Worm (Caenorhabditis elegans): Measurements from ENCODE around the gene srx-59.

DNA sequence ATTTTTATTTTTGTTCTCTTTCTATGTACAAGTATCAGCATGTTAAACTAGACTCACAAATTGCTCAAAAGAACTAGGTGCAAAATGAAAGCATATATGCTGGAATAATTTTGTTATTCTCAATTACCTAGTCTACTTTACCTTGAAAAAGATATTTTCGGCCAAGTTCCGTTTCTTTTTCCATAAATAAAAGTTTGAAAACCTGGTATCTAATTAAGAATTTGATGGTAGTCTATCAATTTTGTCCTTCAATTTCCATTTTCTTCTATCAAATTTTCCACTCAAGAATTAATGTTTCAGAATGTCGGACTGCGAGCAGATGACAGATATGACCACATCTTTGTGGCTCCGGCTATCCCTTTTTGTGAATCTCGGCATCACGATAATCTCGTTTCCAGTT, 32.2 kb downstream of the srx-59 start, which contains the start of gene srab-4:
- TF ChIP-seq pha-4 (tag; optimal IDR thresholded peaks at IDR 0.05) (no peak), elt-3 (tag; optimal IDR thresholded peaks at IDR 0.05) (no peak), mep-1 (tag; optimal IDR thresholded peaks at IDR 0.05) (no peak), nhr-76 (tag; optimal IDR thresholded peaks at IDR 0.05) (no peak), sptf-1 (tag; optimal IDR thresholded peaks at IDR 0.05) (no peak), blmp-1 (tag; optimal IDR thresholded peaks at IDR 0.05) (no peak), ztf-11 (tag; optimal IDR thresholded peaks at IDR 0.05) (no peak), bed-3 (GFP tag; optimal IDR thresholded peaks at IDR 0.05) (no peak), unc-39 (tag; optimal IDR thresholded peaks at IDR 0.05) (no peak), lin-13 (tag; optimal IDR thresholded peaks at IDR 0.05) (no peak), unc-62 (GFP tag; optimal IDR thresholded peaks at IDR 0.05) (no peak), lsy-2 (tag; optimal IDR thresholded peaks at IDR 0.05) (no peak), lin-32 (GFP tag; optimal IDR thresholded peaks at IDR 0.05) (no peak)

Data from whole organism, mixed stage, embryonic.